Fruit fly (Drosophila melanogaster) S2 (cell line): Measurements from ENCODE around the gene SkpC.

ENCODE experiments used
- CG8478 ChIP-seq: fragments of >200 bp; optimal IDR thresholded peaks from 2 replicates; lab custom pipeline; 2018
- CTCF ChIP-seq, 2 experiments: fragments of >200 bp; optimal IDR thresholded peaks; 2 replicates each; lab custom pipeline; 2018

- no peak for TF ChIP-seq CTCF (optimal IDR thresholded peaks at IDR 0.05; lab: Kevin White, UChicago)
- no peak for TF ChIP-seq CG8478 (lab: Kevin White, UChicago)
These were observed 31.0 kb upstream of the SkpC start for dm6 chrX:19784875-19785274.
